Worm (Caenorhabditis elegans): ENCODE data around the gene nucb-1.

- TF ChIP-seq ama-1 (optimal IDR thresholded peaks at IDR 0.05) = no peak
- no peak for TF ChIP-seq ceh-36 (tag; optimal IDR thresholded peaks at IDR 0.05)
- no peak for TF ChIP-seq F13C5.2 (tag; optimal IDR thresholded peaks at IDR 0.05)
- TF ChIP-seq ceh-13 (GFP tag; optimal IDR thresholded peaks at IDR 0.05) = no peak
- no peak for TF ChIP-seq flt-1 (GFP tag; IDR thresholded peaks at IDR 0.05)
- TF ChIP-seq pes-1 (GFP tag; IDR thresholded peaks at IDR 0.05) = no peak
These were observed 42.4 kb upstream of the nucb-1 start for ce11 chrX:10155127-10155526.

All from whole organism, early embryonic.